Worm (Caenorhabditis elegans) whole organism, dauer: ENCODE data around the gene ZK512.11.

Source experiments
- unc-62 ChIP-seq: sonication (generic microtip); optimal IDR thresholded peaks from 2 replicates; lab custom pipeline; 2017; ENCODE audit warnings: missing biosample characterization, missing genetic modification reagents, missing genetic modification characterization

The ZK512.11 gene

ce11 chrIII:9136587-9136986, 7.4 kb upstream of the ZK512.11 start, which contains the start of gene eat-4:
eat-4 (plus strand) TSS chrIII:9136887.
- TF ChIP-seq unc-62 = no peak

- no peak for TF ChIP-seq unc-62
Observed at ce11 chrIII:9138601-9139000, 5.4 kb upstream of the ZK512.11 start, which contains the start of gene ZK512.7. ZK512.7 (minus strand) TSS chrIII:9138701.

- no peak for TF ChIP-seq unc-62
Observed at ce11 chrIII:9144744-9145390, 856 bp downstream of the ZK512.11 start, which contains the start of the genes ZK512.2 and ZK512.4. ZK512.2 (minus strand) TSS chrIII:9144794. ZK512.4 (plus strand) TSS chrIII:9145340.

ce11 chrIII:9145765-9146164, 1.8 kb downstream of the ZK512.11 start, which contains the start of gene ZK512.8:
ZK512.8 (plus strand) TSS chrIII:9146065.
- no peak for TF ChIP-seq unc-62

- TF ChIP-seq unc-62 = no peak
Observed at ce11 chrIII:9149132-9149531, 5.1 kb downstream of the ZK512.11 start.

ce11 chrIII:9151782-9152181, 7.8 kb downstream of the ZK512.11 start:
- no peak for TF ChIP-seq unc-62

ce11 chrIII:9152950-9153349, 8.9 kb downstream of the ZK512.11 start:
- TF ChIP-seq unc-62 = no peak

- no peak for TF ChIP-seq unc-62
Observed at ce11 chrIII:9153809-9154208, 9.8 kb downstream of the ZK512.11 start, which contains the start of gene nhl-1. nhl-1 (minus strand) TSS chrIII:9153909.

- no peak for TF ChIP-seq unc-62
Observed at ce11 chrIII:9154766-9155165, 10.8 kb downstream of the ZK512.11 start, which contains the start of gene irld-34. irld-34 (plus strand) TSS chrIII:9155066.

- no peak for TF ChIP-seq unc-62
Observed at ce11 chrIII:9161553-9161952, 17.5 kb downstream of the ZK512.11 start, which contains the start of gene ptr-9. ptr-9 (minus strand) TSS chrIII:9161653.

ce11 chrIII:9162634-9163118, 18.7 kb downstream of the ZK512.11 start, which contains the start of gene dgk-3:
dgk-3 (plus strand) TSS chrIII:9163068.
- TF ChIP-seq unc-62 = no peak

ce11 chrIII:9172702-9173101, 28.7 kb downstream of the ZK512.11 start, which contains the start of gene ina-1:
ina-1 (minus strand) TSS chrIII:9172802.
- no peak for TF ChIP-seq unc-62

- TF ChIP-seq unc-62 = no peak
Observed at ce11 chrIII:9173239-9173638, 29.2 kb downstream of the ZK512.11 start.

ce11 chrIII:9176008-9176407, 32.0 kb downstream of the ZK512.11 start:
- no peak for TF ChIP-seq unc-62

- TF ChIP-seq unc-62 = no peak
Observed at ce11 chrIII:9177874-9178273, 33.9 kb downstream of the ZK512.11 start.

ce11 chrIII:9181246-9181645, 37.2 kb downstream of the ZK512.11 start, which contains the start of gene tax-4:
tax-4 (plus strand) TSS chrIII:9181546.
- no peak for TF ChIP-seq unc-62

- TF ChIP-seq unc-62 = no peak
Observed at ce11 chrIII:9185722-9186121, 41.7 kb downstream of the ZK512.11 start, which contains the start of gene ZC84.7. ZC84.7 (plus strand) TSS chrIII:9186022.

ce11 chrIII:9191091-9191490, 47.1 kb downstream of the ZK512.11 start, which contains the start of gene cls-3:
cls-3 (minus strand) TSS chrIII:9191109.
- TF ChIP-seq unc-62 = no peak
